Worm (Caenorhabditis elegans): ENCODE data around the gene Y39A3A.3.

Y39A3A.3 gene

DNA sequence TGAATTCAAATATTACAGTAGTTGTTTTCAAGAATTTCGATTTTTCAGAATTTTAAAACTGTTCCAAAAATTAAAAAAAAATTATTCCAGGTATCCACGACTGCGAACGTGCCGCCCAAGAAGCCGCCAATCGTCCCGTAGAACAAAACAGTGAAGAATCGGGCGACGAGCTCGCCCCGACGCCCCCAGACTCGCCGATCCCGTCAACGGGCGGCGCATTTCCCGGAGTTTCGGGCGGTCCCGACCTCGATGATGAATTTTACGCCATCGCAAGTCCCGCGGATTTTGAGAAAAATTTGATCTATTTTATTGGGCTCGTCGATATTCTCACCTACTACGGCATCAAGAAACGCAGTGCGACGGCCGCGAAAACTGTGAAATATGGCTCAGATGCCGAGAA is 37.8 kb upstream of the Y39A3A.3 start:
- TF ChIP-seq ceh-79 (tag; optimal IDR thresholded peaks at IDR 0.05) (no peak), lin-26 (GFP tag; IDR thresholded peaks at IDR 0.05) (no peak), egrh-3 (GFP tag; IDR thresholded peaks at IDR 0.05) (peak; percentile 15; the same call in 1 of the 2 replicates), zfh-2 (GFP tag; conservative IDR thresholded peaks at IDR 0.05) (peak; percentile 80)

- TF ChIP-seq lsl-1 (GFP tag; optimal IDR thresholded peaks at IDR 0.05) (peak; percentile 65), Y53F4B.3 (GFP tag; IDR thresholded peaks at IDR 0.05) (no peak), D2030.7 (GFP tag; IDR thresholded peaks at IDR 0.05) (peak; percentile 71), snpc-1.1 (tag; optimal IDR thresholded peaks at IDR 0.05; ENCODE audit: insufficient read depth) (peak; percentile 16), lin-54 (GFP tag; optimal IDR thresholded peaks at IDR 0.05) (peak; percentile 59), F10E7.11 (tag; optimal IDR thresholded peaks at IDR 0.05) (no peak), efl-1 (GFP tag; optimal IDR thresholded peaks at IDR 0.05) (peak; percentile 47), dpl-1 (GFP tag; optimal IDR thresholded peaks at IDR 0.05) (peak; percentile 10), F33H1.4 (GFP tag; IDR thresholded peaks at IDR 0.05) (peak; percentile 96), xnd-1 (tag; optimal IDR thresholded peaks at IDR 0.05) (peak; percentile 93), ztf-28 (GFP tag; IDR thresholded peaks at IDR 0.05) (no peak), snpc-1.3 (tag; optimal IDR thresholded peaks at IDR 0.05; ENCODE audit: insufficient read depth) (peak; percentile 34), unc-130 (GFP tag; optimal IDR thresholded peaks at IDR 0.05) (no peak), hmg-20 (GFP tag; IDR thresholded peaks at IDR 0.05) (no peak), let-526 (GFP tag; IDR thresholded peaks at IDR 0.05) (no peak), ceh-91 (GFP tag; IDR thresholded peaks at IDR 0.05) (peak; percentile 34; the same call in 1 of the 2 replicates), madf-6 (GFP tag; IDR thresholded peaks at IDR 0.05) (peak; percentile 96), pbrm-1 (GFP tag; IDR thresholded peaks at IDR 0.05) (peak; percentile 40; the same call in 1 of the 2 replicates), rcor-1 (GFP tag; IDR thresholded peaks at IDR 0.05) (0 out of 2 replicates have a peak, but pooled peaks have one; percentile 25), Y53G8AR.9 (GFP tag; conservative IDR thresholded peaks at IDR 0.05) (peak; percentile 30; the same call in 1 of the 2 replicates), madf-8 (GFP tag; conservative IDR thresholded peaks at IDR 0.05) (peak; percentile 83), ekl-4 (GFP tag; IDR thresholded peaks at IDR 0.05) (0 out of 2 replicates have a peak, but pooled peaks have one; percentile 14), cebp-2 (GFP tag; IDR thresholded peaks at IDR 0.05) (no peak), snpc-3.4 (tag; optimal IDR thresholded peaks at IDR 0.05) (peak; percentile 16), tbp1 (GFP tag; optimal IDR thresholded peaks at IDR 0.05) (peak; percentile 1), nhr-90 (tag; optimal IDR thresholded peaks at IDR 0.05) (no peak), tlf-1 (GFP tag; optimal IDR thresholded peaks at IDR 0.05) (no peak), F49E8.2 (tag; optimal IDR thresholded peaks at IDR 0.05; ENCODE audit: insufficient read depth) (peak; percentile 17), rpc-1 (optimal IDR thresholded peaks at IDR 0.05) (no peak), rpc-1 (tag; optimal IDR thresholded peaks at IDR 0.05) (no peak), mcd-1 (GFP tag; IDR thresholded peaks at IDR 0.05) (peak; percentile 63; the same call in 1 of the 2 replicates)
These were observed 33.8 kb upstream of the Y39A3A.3 start, which contains the start of gene ppk-2 for ce11 chrIII:2101895-2102345. TSS of gene ppk-2 (plus strand) at chrIII:2102295.

ce11 chrIII:2101310-2101709 is 33.2 kb upstream of the Y39A3A.3 start:
- peak; percentile 28 for TF ChIP-seq F33H1.4 (GFP tag; IDR thresholded peaks at IDR 0.05)
- TF ChIP-seq rec-8 (tag; optimal IDR thresholded peaks at IDR 0.05) = no peak
- no peak for TF ChIP-seq hmg-20 (GFP tag; IDR thresholded peaks at IDR 0.05)
- TF ChIP-seq ztf-3 (GFP tag; optimal IDR thresholded peaks at IDR 0.05) = no peak
- TF ChIP-seq T26A5.8 (tag; optimal IDR thresholded peaks at IDR 0.05) = no peak
- TF ChIP-seq lsl-1 (GFP tag; optimal IDR thresholded peaks at IDR 0.05) = peak; percentile 97
- TF ChIP-seq hmg-1.2 (GFP tag; IDR thresholded peaks at IDR 0.05) = no peak
- peak; percentile 81 for TF ChIP-seq xnd-1 (tag; optimal IDR thresholded peaks at IDR 0.05)
- no peak for TF ChIP-seq Y79H2A.3 (GFP tag; conservative IDR thresholded peaks at IDR 0.05)
- peak; percentile 70 for TF ChIP-seq madf-6 (GFP tag; IDR thresholded peaks at IDR 0.05)
- TF ChIP-seq madf-8 (GFP tag; conservative IDR thresholded peaks at IDR 0.05) = peak; percentile 50
- TF ChIP-seq ceh-91 (GFP tag; IDR thresholded peaks at IDR 0.05) = peak; percentile 66; the same call in 1 of the 2 replicates
